Worm (Caenorhabditis elegans) whole organism, midembryonic: ENCODE data around the gene T10G3.3.

Experiments used
- flt-1 ChIP-seq: fragments of 200-800 bp; sonication (Bioruptor generic); IDR thresholded peaks from 2 replicates; pipeline ENCODE4 v1.3.6; 2022; ENCODE audit warnings: missing genetic modification characterization, missing compliant biosample characterization
- tab-1 ChIP-seq: fragments of 200-800 bp; sonication (Bioruptor generic); IDR thresholded peaks from 2 replicates; pipeline ENCODE4 v1.3.6; 2022; ENCODE audit warnings: missing genetic modification characterization, missing compliant biosample characterization

DNA sequence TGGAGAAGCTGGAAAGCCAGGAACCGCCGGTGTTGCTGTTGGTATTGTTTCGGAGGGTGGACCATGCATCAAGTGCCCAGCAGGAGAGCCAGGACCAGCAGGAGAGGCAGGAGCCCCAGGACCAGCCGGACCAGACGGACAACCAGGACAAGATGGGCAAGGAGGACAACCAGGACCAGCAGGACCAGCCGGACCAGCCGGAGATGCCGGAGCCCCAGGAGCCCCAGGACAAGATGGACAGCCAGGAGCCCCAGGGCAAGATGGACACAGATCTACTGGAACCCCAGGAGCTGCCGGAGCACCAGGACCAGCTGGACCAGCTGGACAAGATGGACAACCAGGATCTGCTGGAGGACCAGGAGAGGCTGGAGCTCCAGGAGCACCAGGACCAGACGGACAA lies 47.2 kb downstream of the T10G3.3 start:
- TF ChIP-seq flt-1 (GFP tag; lab: Robert Waterston, UW) = no peak
- TF ChIP-seq tab-1 (GFP tag; lab: Robert Waterston, UW) = no peak
